Worm (Caenorhabditis elegans): ENCODE measurements around the gene C49H3.4.

ce11 chrIV:7931873-7932272, 16.8 kb downstream of the C49H3.4 start:
- TF ChIP-seq pag-3 (tag; optimal IDR thresholded peaks at IDR 0.05; ENCODE audit: borderline replicate concordance) = no peak
- TF ChIP-seq rnt-1 (tag; optimal IDR thresholded peaks at IDR 0.05) = no peak
- no peak for TF ChIP-seq ceh-18 (tag; optimal IDR thresholded peaks at IDR 0.05)
- TF ChIP-seq pax-1 (tag; optimal IDR thresholded peaks at IDR 0.05) = no peak
- TF ChIP-seq hlh-30 (tag; optimal IDR thresholded peaks at IDR 0.05; ENCODE audit: insufficient read depth) = no peak
- TF ChIP-seq fkh-10 (GFP tag; optimal IDR thresholded peaks at IDR 0.05) = no peak
